Worm (Caenorhabditis elegans) whole organism, L1 larva: ENCODE data around the gene tbb-2.
A peak's percentile ranks its signal among the peaks of the same experiment; 100 is the strongest.

ENCODE experiments used
- C16A3.4 ChIP-seq: fragments of 150-350 bp; optimal IDR thresholded peaks from 2 replicates; lab custom pipeline; 2014; ENCODE audit warnings: missing biosample characterization, missing genetic modification characterization
- aha-1 ChIP-seq: fragments of 150-350 bp; optimal IDR thresholded peaks from 2 replicates; lab custom pipeline; 2014; ENCODE audit warnings: missing biosample characterization, missing genetic modification characterization
- alr-1 ChIP-seq: fragments of 200-800 bp; sonication (Bioruptor generic); optimal IDR thresholded peaks from 2 replicates; lab custom pipeline; 2018; ENCODE audit warnings: borderline replicate concordance, mild to moderate bottlenecking, missing genetic modification characterization, missing compliant biosample characterization
- dpl-1 ChIP-seq, 3 experiments: fragments of 150-350 bp in 2 of 3; sonication (generic microtip) in 1 of 3; optimal IDR thresholded peaks; 2 replicates each; lab custom pipeline; 2014 to 2017; ENCODE audit warnings: missing biosample characterization in 3 of 3, missing genetic modification characterization in 3 of 3, missing genetic modification reagents in 3 of 3
- efl-1 ChIP-seq, 4 experiments: fragments of 150-350 bp; optimal IDR thresholded peaks in 3 of 4; peaks in 1 of 4; 1 replicate in 1 of 4; 2 replicates in 3 of 4; lab custom pipeline; 2014; ENCODE audit warnings: missing biosample characterization in 2 of 4, missing genetic modification characterization in 2 of 4, missing genetic modification reagents in 2 of 4
- efl-3 ChIP-seq: fragments of 200-800 bp; sonication (Bioruptor generic); optimal IDR thresholded peaks from 2 replicates; lab custom pipeline; 2018; ENCODE audit warnings: mild to moderate bottlenecking, missing genetic modification characterization, missing compliant biosample characterization
- elt-2 ChIP-seq: sonication (generic microtip); optimal IDR thresholded peaks from 2 replicates; lab custom pipeline; 2016; ENCODE audit warnings: missing genetic modification characterization, mild to moderate bottlenecking, inconsistent platforms, missing compliant biosample characterization, missing genetic modification reagents
- ets-5 ChIP-seq: fragments of 200-800 bp; sonication (Bioruptor generic); IDR thresholded peaks from 2 replicates; pipeline ENCODE4 v1.3.6; 2022; ENCODE audit warnings: missing genetic modification characterization, missing compliant biosample characterization
- fos-1 ChIP-seq: fragments of 150-350 bp; optimal IDR thresholded peaks from 2 replicates; lab custom pipeline; 2014; ENCODE audit warnings: missing biosample characterization, missing genetic modification characterization
- grh-1 ChIP-seq: fragments of 200-800 bp; sonication (Bioruptor generic); IDR thresholded peaks from 2 replicates; pipeline ENCODE4 v1.3.6; 2022; ENCODE audit warnings: missing genetic modification reagents, missing genetic modification characterization, missing compliant biosample characterization
- hlh-17 ChIP-seq: fragments of 200-800 bp; sonication (Bioruptor generic); optimal IDR thresholded peaks from 2 replicates; lab custom pipeline; 2018; ENCODE audit warnings: missing genetic modification characterization, mild to moderate bottlenecking, missing compliant biosample characterization, moderate library complexity, borderline replicate concordance
- hlh-4 ChIP-seq: sonication (generic microtip); optimal IDR thresholded peaks from 2 replicates; lab custom pipeline; 2016; ENCODE audit warnings: mild to moderate bottlenecking, missing genetic modification characterization, missing compliant biosample characterization
- hpl-2 ChIP-seq: fragments of 150-350 bp; optimal IDR thresholded peaks from 2 replicates; lab custom pipeline; 2014; ENCODE audit warnings: missing biosample characterization, missing genetic modification reagents, missing genetic modification characterization
- lin-14 ChIP-seq: fragments of 200-800 bp; sonication (Bioruptor generic); optimal IDR thresholded peaks from 2 replicates; lab custom pipeline; 2018; ENCODE audit warnings: mild to moderate bottlenecking, missing genetic modification characterization, moderate library complexity, missing compliant biosample characterization
- lin-15B ChIP-seq: fragments of 150-350 bp; sonication (generic microtip); optimal IDR thresholded peaks from 3 replicates; lab custom pipeline; 2014; ENCODE audit warnings: missing biosample characterization, missing genetic modification characterization
- lin-35 ChIP-seq, 2 experiments: fragments of 150-350 bp; optimal IDR thresholded peaks; 2 replicates each; lab custom pipeline; 2014; ENCODE audit warnings: missing biosample characterization in 2 of 2, missing genetic modification characterization in 2 of 2, missing genetic modification reagents in 2 of 2
- lir-3 ChIP-seq: sonication (generic microtip); optimal IDR thresholded peaks from 2 replicates; lab custom pipeline; 2016; ENCODE audit warnings: mild to moderate bottlenecking, missing genetic modification characterization, moderate library complexity, missing compliant biosample characterization; ENCODE audit not compliant: poor library complexity
- lsy-2 ChIP-seq, 2 experiments: fragments of 150-350 bp; optimal IDR thresholded peaks; 2 replicates each; lab custom pipeline; 2014; ENCODE audit warnings: missing biosample characterization in 2 of 2, missing genetic modification characterization in 2 of 2
- mab-9 ChIP-seq: fragments of 200-800 bp; sonication (Bioruptor generic); IDR thresholded peaks from 2 replicates; pipeline ENCODE4 v1.3.6; 2022; ENCODE audit warnings: missing genetic modification reagents, missing genetic modification characterization, missing compliant biosample characterization
- mdl-1 ChIP-seq, 2 experiments: fragments of 150-350 bp; optimal IDR thresholded peaks; 2 replicates each; lab custom pipeline; 2014 to 2017; ENCODE audit warnings: missing biosample characterization in 2 of 2, missing genetic modification characterization in 2 of 2, inconsistent platforms in 1 of 2
- mef-2 ChIP-seq: fragments of 150-350 bp; optimal IDR thresholded peaks from 2 replicates; lab custom pipeline; 2014; ENCODE audit warnings: missing biosample characterization, missing genetic modification characterization
- mep-1 ChIP-seq: fragments of 150-350 bp; optimal IDR thresholded peaks from 2 replicates; lab custom pipeline; 2014; ENCODE audit warnings: missing biosample characterization, missing genetic modification characterization
- nhr-12 ChIP-seq: sonication (generic microtip); optimal IDR thresholded peaks from 2 replicates; lab custom pipeline; 2017; ENCODE audit warnings: missing biosample characterization, missing genetic modification characterization
- nhr-20 ChIP-seq: sonication (generic microtip); optimal IDR thresholded peaks from 2 replicates; lab custom pipeline; 2016; ENCODE audit warnings: mild to moderate bottlenecking, missing genetic modification characterization, missing compliant biosample characterization
- nhr-237 ChIP-seq: fragments of 150-350 bp; optimal IDR thresholded peaks from 2 replicates; lab custom pipeline; 2014; ENCODE audit warnings: missing biosample characterization, missing genetic modification characterization
- nhr-28 ChIP-seq: fragments of 150-350 bp; optimal IDR thresholded peaks from 2 replicates; lab custom pipeline; 2014; ENCODE audit warnings: missing biosample characterization, missing genetic modification characterization
- nhr-47 ChIP-seq: sonication (generic microtip); optimal IDR thresholded peaks from 2 replicates; lab custom pipeline; 2016; ENCODE audit warnings: mild to moderate bottlenecking, missing genetic modification characterization, moderate library complexity, missing compliant biosample characterization
- nhr-71 ChIP-seq: sonication (generic microtip); optimal IDR thresholded peaks from 2 replicates; lab custom pipeline; 2016; ENCODE audit warnings: mild to moderate bottlenecking, missing genetic modification characterization, moderate library complexity, missing compliant biosample characterization
- nhr-76 ChIP-seq: sonication (generic microtip); optimal IDR thresholded peaks from 2 replicates; lab custom pipeline; 2017; ENCODE audit warnings: missing biosample characterization, missing genetic modification characterization
- nhr-85 ChIP-seq: sonication (generic microtip); peaks from one replicate; lab custom pipeline; 2016; ENCODE audit warnings: missing genetic modification characterization, inconsistent platforms, missing compliant biosample characterization
- pax-3 ChIP-seq: fragments of 200-800 bp; sonication (Bioruptor generic); optimal IDR thresholded peaks from 2 replicates; lab custom pipeline; 2018; ENCODE audit warnings: mild to moderate bottlenecking, missing genetic modification characterization, moderate library complexity, missing compliant biosample characterization
- pqm-1 ChIP-seq: sonication (generic microtip); optimal IDR thresholded peaks from 3 replicates; lab custom pipeline; 2017; ENCODE audit warnings: missing biosample characterization, missing genetic modification characterization
- skn-1 ChIP-seq: fragments of 150-350 bp; optimal IDR thresholded peaks from 2 replicates; lab custom pipeline; 2014; ENCODE audit warnings: missing biosample characterization, missing genetic modification characterization
- tbx-2 ChIP-seq: sonication (generic microtip); optimal IDR thresholded peaks from 2 replicates; lab custom pipeline; 2016; ENCODE audit warnings: missing genetic modification characterization, missing compliant biosample characterization
- tlp-1 ChIP-seq: fragments of 150-350 bp; optimal IDR thresholded peaks from 2 replicates; lab custom pipeline; 2014; ENCODE audit warnings: missing biosample characterization, missing genetic modification characterization
- unc-98 ChIP-seq: fragments of 200-800 bp; sonication (Bioruptor generic); IDR thresholded peaks from 2 replicates; pipeline ENCODE4 v1.3.6; 2022; ENCODE audit warnings: missing genetic modification characterization, missing compliant biosample characterization
- vab-15 ChIP-seq: sonication (generic microtip); optimal IDR thresholded peaks from 2 replicates; lab custom pipeline; 2017; ENCODE audit warnings: missing genotype, mild to moderate bottlenecking, missing genetic modification characterization, missing compliant biosample characterization
- xbp-1 ChIP-seq: sonication (generic microtip); optimal IDR thresholded peaks from 2 replicates; lab custom pipeline; 2016; ENCODE audit warnings: missing genetic modification characterization, missing compliant biosample characterization
- zag-1 ChIP-seq: fragments of 150-350 bp; optimal IDR thresholded peaks from 2 replicates; lab custom pipeline; 2014; ENCODE audit warnings: missing biosample characterization, missing genetic modification characterization
- ztf-11 ChIP-seq, 2 experiments: sonication (generic microtip); optimal IDR thresholded peaks; 2 replicates each; lab custom pipeline; 2016 to 2017; ENCODE audit warnings: missing genetic modification characterization in 2 of 2, missing biosample characterization in 1 of 2, missing compliant biosample characterization in 1 of 2

tbb-2 gene

DNA sequence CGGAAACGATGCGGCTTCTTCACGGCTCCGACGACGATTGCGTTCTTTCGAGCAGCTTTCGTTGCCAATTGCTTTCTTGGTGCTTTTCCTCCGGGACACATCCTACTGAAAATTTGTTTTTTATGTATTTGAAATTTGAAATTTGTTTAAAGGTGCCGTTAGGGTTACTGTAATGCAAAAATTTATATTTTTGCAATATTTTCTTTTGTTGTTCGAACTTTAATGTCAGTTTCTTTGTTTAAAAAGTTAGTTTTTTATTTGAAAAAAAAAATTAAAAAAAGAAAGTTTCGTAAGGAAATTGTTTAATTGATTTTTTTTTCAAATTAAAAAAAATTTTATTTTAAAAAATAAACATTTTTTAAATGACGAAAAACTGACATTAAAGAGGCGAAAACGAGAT is 41.2 kb upstream of the tbb-2 start, which contains the start of gene his-69:
Gene his-69, minus strand, starts transcription at position 101 of the 400 bp plus-strand sequence.
- TF ChIP-seq zag-1, result no peak
- TF ChIP-seq mef-2, result no peak
- no peak for TF ChIP-seq skn-1
- TF ChIP-seq lir-3, result no peak
- TF ChIP-seq nhr-76 (tag; lab: Kevin White, UChicago), result no peak
- TF ChIP-seq fos-1 (tag; lab: Kevin White, UChicago), result no peak
- TF ChIP-seq nhr-28 (tag; lab: Kevin White, UChicago), result no peak
- no peak for TF ChIP-seq alr-1 (tag; lab: Kevin White, UChicago)
- no peak for TF ChIP-seq vab-15 (tag; lab: Kevin White, UChicago)
- no peak for TF ChIP-seq pax-3 (tag; lab: Kevin White, UChicago)
- TF ChIP-seq aha-1, result no peak
- TF ChIP-seq lin-14 (GFP tag; lab: Kevin White, UChicago), result no peak
- TF ChIP-seq grh-1, result no peak
- TF ChIP-seq nhr-12 (tag; lab: Kevin White, UChicago), result no peak
- no peak for TF ChIP-seq efl-3
- no peak for TF ChIP-seq nhr-237 (tag; lab: Kevin White, UChicago)
- TF ChIP-seq ets-5, result no peak
- no peak for TF ChIP-seq mab-9
- no peak for TF ChIP-seq unc-98 (GFP tag; lab: Robert Waterston, UW)
- no peak for TF ChIP-seq nhr-85 (tag; lab: Kevin White, UChicago)

ce11 chrIII:4057894-4058293 is 40.5 kb upstream of the tbb-2 start, which contains the start of gene rcq-5:
TSS of gene rcq-5 (minus strand) at chrIII:4057976.
- TF ChIP-seq tbx-2 (tag; lab: Kevin White, UChicago), result no peak
- no peak for TF ChIP-seq vab-15 (tag; lab: Kevin White, UChicago)
- peak; percentile 7 for TF ChIP-seq lin-15B (tag; lab: Kevin White, UChicago)
- peak; percentile 84 to 96 for TF ChIP-seq lin-35 (GFP tag; optimal IDR thresholded peaks at IDR 0.05; lab: Kevin White, UChicago)
- TF ChIP-seq xbp-1 (tag; lab: Kevin White, UChicago), result peak; percentile 16
- TF ChIP-seq mep-1, result peak; percentile 43
- no peak for TF ChIP-seq hlh-4 (tag; lab: Kevin White, UChicago)
- no peak for TF ChIP-seq fos-1 (tag; lab: Kevin White, UChicago)
- TF ChIP-seq lsy-2 (tag; optimal IDR thresholded peaks at IDR 0.05; lab: Kevin White, UChicago), result peak; percentile 43 to 73
- TF ChIP-seq efl-1 (optimal IDR thresholded peaks at IDR 0.05; lab: Kevin White, UChicago), result peak; percentile 14 to 90
- peak; percentile 89 to 99 for TF ChIP-seq efl-1 (GFP tag; optimal IDR thresholded peaks at IDR 0.05 in 1 of 2; lab: Kevin White, UChicago)
- peak; percentile 18 for TF ChIP-seq nhr-47
- peak; percentile 56 for TF ChIP-seq C16A3.4 (tag; lab: Kevin White, UChicago)
- TF ChIP-seq dpl-1 (GFP tag; optimal IDR thresholded peaks at IDR 0.05; lab: Kevin White, UChicago), result peak; percentile 78 to 90 (median 88)
- TF ChIP-seq skn-1, result peak; percentile 50

DNA sequence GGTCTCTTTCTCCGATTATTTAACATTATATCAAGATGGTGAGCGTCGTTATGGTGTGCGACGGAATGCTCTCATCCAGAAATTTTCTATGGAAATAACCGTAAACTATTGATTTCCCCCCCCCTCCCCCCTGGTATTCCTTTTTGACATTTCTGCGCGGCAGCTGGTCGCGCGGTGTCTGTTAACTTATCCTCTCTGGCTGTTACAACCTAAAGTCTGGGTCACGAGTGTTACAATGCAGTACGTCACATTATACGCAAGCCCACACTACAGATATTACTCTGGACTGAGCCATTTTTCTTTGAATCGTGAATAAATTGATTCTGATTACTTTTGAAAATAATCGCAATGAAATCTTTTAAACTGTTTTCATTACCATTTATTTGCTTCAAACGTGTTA is 31.7 kb upstream of the tbb-2 start:
- TF ChIP-seq nhr-12 (tag; lab: Kevin White, UChicago) (no peak), efl-1 (optimal IDR thresholded peaks at IDR 0.05; lab: Kevin White, UChicago) (no peak), efl-1 (GFP tag; optimal IDR thresholded peaks at IDR 0.05 in 1 of 2; lab: Kevin White, UChicago) (peak in 1 of 2 experiments; percentile 32)

DNA sequence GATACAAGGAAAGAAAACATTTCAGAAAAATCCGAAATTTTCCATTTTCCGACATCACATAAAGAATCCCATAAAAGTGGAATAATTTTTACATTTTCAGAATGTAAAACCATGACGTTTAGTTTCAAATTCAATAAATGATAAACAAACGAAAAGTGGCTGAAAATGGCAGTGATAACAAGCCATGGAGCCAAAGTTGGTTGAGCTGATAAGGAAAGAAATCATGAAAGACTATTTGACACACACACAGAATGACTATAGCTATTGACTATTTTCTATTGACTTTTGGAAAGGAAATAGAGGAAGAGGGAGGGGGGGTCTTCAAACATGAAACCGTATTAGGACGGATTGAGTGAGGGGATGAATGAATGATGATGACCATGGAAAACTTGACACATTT is 22.3 kb upstream of the tbb-2 start:
- no peak for TF ChIP-seq nhr-71 (tag; lab: Kevin White, UChicago)
- peak; percentile 54 for TF ChIP-seq elt-2 (tag; lab: Kevin White, UChicago)
- TF ChIP-seq pqm-1 (tag; lab: Kevin White, UChicago), result peak; percentile 68
- peak in 1 of 2 experiments; percentile 32 for TF ChIP-seq lin-35 (GFP tag; optimal IDR thresholded peaks at IDR 0.05; lab: Kevin White, UChicago)

ce11 chrIII:4037332-4037731 is 19.9 kb upstream of the tbb-2 start:
- TF ChIP-seq alr-1 (tag; lab: Kevin White, UChicago), result no peak
- peak in 1 of 2 experiments; percentile 47 for TF ChIP-seq ztf-11 (tag; optimal IDR thresholded peaks at IDR 0.05; lab: Kevin White, UChicago)
- no peak for TF ChIP-seq tlp-1 (tag; lab: Kevin White, UChicago)
- TF ChIP-seq C16A3.4 (tag; lab: Kevin White, UChicago), result no peak
- peak; percentile 66 for TF ChIP-seq lin-14 (GFP tag; lab: Kevin White, UChicago)
- TF ChIP-seq efl-1 (optimal IDR thresholded peaks at IDR 0.05; lab: Kevin White, UChicago), result no peak
- TF ChIP-seq efl-1 (GFP tag; optimal IDR thresholded peaks at IDR 0.05 in 1 of 2; lab: Kevin White, UChicago), result peak in 1 of 2 experiments; percentile 76
- no peak for TF ChIP-seq zag-1
- no peak for TF ChIP-seq dpl-1 (GFP tag; optimal IDR thresholded peaks at IDR 0.05; lab: Kevin White, UChicago)
- TF ChIP-seq hlh-17 (GFP tag; lab: Kevin White, UChicago), result no peak
- TF ChIP-seq vab-15 (tag; lab: Kevin White, UChicago), result no peak
- TF ChIP-seq ets-5, result no peak
- no peak for TF ChIP-seq nhr-20 (tag; lab: Kevin White, UChicago)
- no peak for TF ChIP-seq skn-1
- no peak for TF ChIP-seq grh-1
- no peak for TF ChIP-seq hpl-2
- TF ChIP-seq lin-15B (tag; lab: Kevin White, UChicago), result no peak
- TF ChIP-seq lin-35 (GFP tag; optimal IDR thresholded peaks at IDR 0.05; lab: Kevin White, UChicago), result no peak
- no peak for TF ChIP-seq nhr-85 (tag; lab: Kevin White, UChicago)
- no peak for TF ChIP-seq mdl-1 (tag; optimal IDR thresholded peaks at IDR 0.05; lab: Kevin White, UChicago)
- TF ChIP-seq, all 84 proteins: peak for 3
